Fruit fly (Drosophila melanogaster): ENCODE results near the gene Sf3b5.

Gene Sf3b5

DNA sequence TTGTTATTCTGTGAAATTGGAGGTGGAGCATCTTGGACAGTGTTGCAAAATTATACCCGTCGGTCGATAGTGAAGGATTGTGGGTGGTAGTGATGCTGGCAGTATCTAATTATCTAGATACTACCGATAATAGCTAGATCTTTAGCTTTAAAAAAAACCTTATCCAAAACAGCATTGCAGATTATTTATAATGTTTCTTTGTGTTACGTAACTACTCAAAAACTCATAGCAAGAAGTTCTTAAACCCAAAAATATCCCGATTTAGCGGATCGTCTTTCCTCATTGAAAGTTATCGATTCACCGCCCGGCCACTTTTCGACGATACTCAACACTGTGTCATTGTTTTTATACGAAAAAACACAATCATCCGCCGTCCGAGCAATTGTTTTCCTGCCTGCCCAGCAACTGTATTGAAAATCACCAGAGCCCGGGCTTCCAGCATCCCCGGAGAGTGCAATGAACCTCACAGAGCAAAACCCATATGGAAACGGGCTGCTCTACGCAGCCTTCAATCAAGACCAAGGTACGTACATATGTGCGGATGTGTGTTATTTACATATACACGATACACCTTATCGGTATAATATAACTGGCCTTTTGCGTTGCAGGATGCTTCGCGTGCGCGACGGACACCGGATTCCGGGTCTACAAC is 22.1 kb downstream of the Sf3b5 start, which contains the start of gene CG11975 (continued):
- TF ChIP-seq zf30C (GFP tag; optimal IDR thresholded peaks at IDR 0.05) (no peak), CG8924 (tag; optimal IDR thresholded peaks at IDR 0.05) (peak; percentile 74), CG10147 (GFP tag; optimal IDR thresholded peaks at IDR 0.05) (no peak), Dad (GFP tag; optimal IDR thresholded peaks at IDR 0.05) (peak; percentile 70), vnd (GFP tag; IDR thresholded peaks at IDR 0.05; ENCODE audit: partially characterized antibody) (peak; percentile 68), Bgb (GFP tag; IDR thresholded peaks at IDR 0.05; ENCODE audit: partially characterized antibody) (peak; percentile 66), Dip2 (GFP tag; IDR thresholded peaks at IDR 0.05) (no peak), CG4820 (GFP tag; optimal IDR thresholded peaks at IDR 0.05) (peak; percentile 70), Rx (GFP tag; IDR thresholded peaks at IDR 0.05) (peak; percentile 28; the same call in 1 of the 2 replicates), CG7963 (GFP tag; IDR thresholded peaks at IDR 0.05; ENCODE audit: partially characterized antibody) (0 out of 3 replicates have a peak, but pooled peaks have one; percentile 4), croc (GFP tag; conservative IDR thresholded peaks at IDR 0.05) (peak; percentile 52; the same call in 2 of the 3 replicates), GATAe (GFP tag; conservative IDR thresholded peaks at IDR 0.05) (0 out of 2 replicates have a peak, but pooled peaks have one; percentile 54), CG7987 (GFP tag; optimal IDR thresholded peaks at IDR 0.05) (peak; percentile 44), pan (optimal IDR thresholded peaks at IDR 0.05) (no peak), pan (GFP tag; optimal IDR thresholded peaks at IDR 0.05 in 1 of 2, IDR thresholded peaks at IDR 0.05 in 1 of 2) (peak in 1 of 2 experiments; percentile 24), Six4 (GFP tag; optimal IDR thresholded peaks at IDR 0.05) (peak; percentile 67), esg (GFP tag; conservative IDR thresholded peaks at IDR 0.05) (peak; percentile 17)

DNA sequence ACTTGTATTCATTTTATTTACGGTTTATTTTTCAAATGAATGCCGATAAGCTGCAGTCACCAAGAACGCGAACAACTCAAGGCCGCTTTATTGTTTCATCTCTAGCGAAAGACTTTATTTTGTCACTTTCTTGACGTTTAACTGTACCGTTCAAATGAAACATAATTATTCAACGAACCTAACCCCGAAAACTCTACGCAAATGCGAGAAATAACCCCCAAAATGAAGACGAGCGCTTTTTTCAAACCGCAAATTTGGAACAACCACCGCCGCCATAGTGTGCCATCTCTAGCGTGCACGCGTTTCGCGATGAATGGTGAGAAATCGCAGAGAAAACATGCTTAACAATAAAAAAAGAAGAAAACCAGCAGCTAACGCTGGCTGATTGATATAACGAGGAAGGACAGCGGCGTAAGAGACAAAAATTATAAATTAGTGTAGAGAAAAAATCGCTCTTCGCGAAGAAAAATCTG is 30.5 kb downstream of the Sf3b5 start, which contains the start of gene CG11970:
TSS of gene CG11970 (plus strand) at position 117 of the 473 bp plus-strand sequence.
- no peak for TF ChIP-seq CG6683 (GFP tag; optimal IDR thresholded peaks at IDR 0.05)
- TF ChIP-seq danr (GFP tag; IDR thresholded peaks at IDR 0.05): no peak
- peak; percentile 10 for TF ChIP-seq CG1602 (GFP tag; optimal IDR thresholded peaks at IDR 0.05)
- TF ChIP-seq B-H2 (GFP tag; optimal IDR thresholded peaks at IDR 0.05): no peak
- TF ChIP-seq salm (tag; optimal IDR thresholded peaks at IDR 0.05): no peak
- TF ChIP-seq CG10431 (GFP tag; optimal IDR thresholded peaks at IDR 0.05): no peak
- peak; percentile 27 for TF ChIP-seq stwl (tag; optimal IDR thresholded peaks at IDR 0.05)
- no peak for TF ChIP-seq D19A (tag; optimal IDR thresholded peaks at IDR 0.05)
- TF ChIP-seq ato (GFP tag; IDR thresholded peaks at IDR 0.05; ENCODE audit: partially characterized antibody): 0 out of 2 replicates have a peak, but pooled peaks have one; percentile 19
- TF ChIP-seq CG3995 (GFP tag; optimal IDR thresholded peaks at IDR 0.05): peak; percentile 20
- peak; percentile 46 for TF ChIP-seq CG13424 (tag; optimal IDR thresholded peaks at IDR 0.05)
- TF ChIP-seq Nf-YA (GFP tag; IDR thresholded peaks at IDR 0.05): no peak
- no peak for TF ChIP-seq CG9876 (GFP tag; optimal IDR thresholded peaks at IDR 0.05)
- no peak for TF ChIP-seq Doc2 (GFP tag; IDR thresholded peaks at IDR 0.05)
- TF ChIP-seq ara (GFP tag; IDR thresholded peaks at IDR 0.05): 0 out of 2 replicates have a peak, but pooled peaks have one; percentile 39
- TF ChIP-seq Taf1 (GFP tag; IDR thresholded peaks at IDR 0.05): no peak
- TF ChIP-seq chinmo (GFP tag; IDR thresholded peaks at IDR 0.05; ENCODE audit: partially characterized antibody): no peak
- TF ChIP-seq Antp (GFP tag; optimal IDR thresholded peaks at IDR 0.05): peak; percentile 45
- no peak for TF ChIP-seq Bgb (GFP tag; IDR thresholded peaks at IDR 0.05; ENCODE audit: partially characterized antibody)
- TF ChIP-seq Hr78 (GFP tag; optimal IDR thresholded peaks at IDR 0.05): no peak
- peak; percentile 22 for TF ChIP-seq Atf3 (GFP tag; optimal IDR thresholded peaks at IDR 0.05)
- TF ChIP-seq sob (GFP tag; IDR thresholded peaks at IDR 0.05): no peak
- TF ChIP-seq CG7786 (GFP tag; optimal IDR thresholded peaks at IDR 0.05): peak; percentile 11
- peak; percentile 49 for TF ChIP-seq mam (GFP tag; optimal IDR thresholded peaks at IDR 0.05)
- no peak for TF ChIP-seq CG31224 (GFP tag; IDR thresholded peaks at IDR 0.05)
- peak; percentile 48 for TF ChIP-seq Sry-β (GFP tag; optimal IDR thresholded peaks at IDR 0.05)
- peak; percentile 18 for TF ChIP-seq vfl (GFP tag; optimal IDR thresholded peaks at IDR 0.05)
- TF ChIP-seq TFAM (GFP tag; optimal IDR thresholded peaks at IDR 0.05): no peak
- no peak for TF ChIP-seq crol (GFP tag; IDR thresholded peaks at IDR 0.05)
- no peak for TF ChIP-seq Ravus (GFP tag; IDR thresholded peaks at IDR 0.05)
- no peak for TF ChIP-seq CG43689 (GFP tag; IDR thresholded peaks at IDR 0.05)
- peak; percentile 46 for TF ChIP-seq grau (tag; optimal IDR thresholded peaks at IDR 0.05)
- no peak for TF ChIP-seq CG1024 (GFP tag; IDR thresholded peaks at IDR 0.05)

Data from whole organism, embryonic.